Fruit fly (Drosophila melanogaster): Measurements from ENCODE around the gene Syx16.

dm6 chrX:20426818-20427217, 33.3 kb upstream of the Syx16 start, which contains the start of gene CG15456:
- TF ChIP-seq EcR (GFP tag; optimal IDR thresholded peaks at IDR 0.05) (no peak), CG8478 (optimal IDR thresholded peaks at IDR 0.05) (no peak), usp (GFP tag; optimal IDR thresholded peaks at IDR 0.05) (no peak), pan (optimal IDR thresholded peaks at IDR 0.05) (no peak)
